Fruit fly (Drosophila melanogaster) whole organism, embryonic: ENCODE data around the gene CG17187.
A peak's percentile ranks its signal among the peaks of the same experiment; 100 is the strongest.

Experiments used
- CG10209 ChIP-seq: fragments of 200-800 bp; sonication (Bioruptor generic); optimal IDR thresholded peaks from 3 replicates; lab custom pipeline; 2017; ENCODE audit warnings: missing biosample characterization, mild to moderate bottlenecking, missing genetic modification characterization, missing genetic modification reagents
- CG1024 ChIP-seq: fragments of 200-800 bp; sonication (Bioruptor generic); IDR thresholded peaks from 2 replicates; pipeline ENCODE4 v1.3.6; 2022; ENCODE audit warnings: missing biosample characterization, missing genetic modification characterization
- CG11504 ChIP-seq: fragments of 200-800 bp; sonication (Bioruptor generic); optimal IDR thresholded peaks from 3 replicates; lab custom pipeline; 2019; ENCODE audit warnings: missing biosample characterization, mild to moderate bottlenecking, missing genetic modification characterization, moderate library complexity
- CG11560 ChIP-seq: fragments of 200-800 bp; sonication (Bioruptor generic); IDR thresholded peaks from 3 replicates; pipeline ENCODE4 v1.3.6; 2022; ENCODE audit warnings: missing biosample characterization, missing genetic modification characterization
- CG11696 ChIP-seq: fragments of 200-800 bp; sonication (Bioruptor generic); IDR thresholded peaks from 2 replicates; pipeline ENCODE4 v1.3.6; 2022; ENCODE audit warnings: missing biosample characterization, missing genetic modification characterization
- CG12236 ChIP-seq: fragments of 200-800 bp; sonication (Bioruptor generic); optimal IDR thresholded peaks from 2 replicates; lab custom pipeline; 2016; ENCODE audit warnings: missing biosample characterization, missing genetic modification characterization
- CG14667 ChIP-seq: fragments of 200-800 bp; sonication (Bioruptor generic); IDR thresholded peaks from 2 replicates; pipeline ENCODE4 v1.3.6; 2022; ENCODE audit warnings: missing biosample characterization, missing genetic modification characterization
- CG14965 ChIP-seq: fragments of 200-800 bp; sonication (Bioruptor generic); optimal IDR thresholded peaks from 2 replicates; lab custom pipeline; 2016; ENCODE audit warnings: missing biosample characterization, missing genetic modification characterization, borderline replicate concordance
- CG17359 ChIP-seq: fragments of 200-800 bp; sonication (Bioruptor generic); optimal IDR thresholded peaks from 3 replicates; lab custom pipeline; 2018; ENCODE audit warnings: missing biosample characterization, mild to moderate bottlenecking, missing genetic modification characterization, moderate library complexity
- CG17802 ChIP-seq: fragments of 200-800 bp; sonication (Bioruptor generic); optimal IDR thresholded peaks from 2 replicates; lab custom pipeline; 2018; ENCODE audit warnings: missing biosample characterization, mild to moderate bottlenecking, missing genetic modification characterization, moderate library complexity
- CG2129 ChIP-seq: fragments of 200-800 bp; sonication (Bioruptor generic); IDR thresholded peaks from 2 replicates; pipeline ENCODE4 v1.3.6; 2022; ENCODE audit warnings: missing biosample characterization, missing genetic modification characterization; ENCODE audit not compliant: partially characterized antibody
- CG34422 ChIP-seq: fragments of 200-800 bp; sonication (Bioruptor generic); IDR thresholded peaks from 3 replicates; pipeline ENCODE4 v1.3.6; 2022; ENCODE audit warnings: missing biosample characterization, missing genetic modification characterization
- CG3995 ChIP-seq: fragments of 200-800 bp; sonication (Bioruptor generic); optimal IDR thresholded peaks from 3 replicates; lab custom pipeline; 2016; ENCODE audit warnings: missing biosample characterization, missing genetic modification characterization
- CG4282 ChIP-seq: fragments of 200-800 bp; sonication (Bioruptor generic); optimal IDR thresholded peaks from 2 replicates; lab custom pipeline; 2016; ENCODE audit warnings: missing biosample characterization, missing genetic modification characterization
- CG4617 ChIP-seq: fragments of 200-800 bp; sonication (Bioruptor generic); optimal IDR thresholded peaks from 3 replicates; lab custom pipeline; 2016; ENCODE audit warnings: missing biosample characterization, missing genetic modification characterization, borderline replicate concordance
- CG5245 ChIP-seq: fragments of 200-800 bp; sonication (Bioruptor generic); optimal IDR thresholded peaks from 3 replicates; lab custom pipeline; 2016; ENCODE audit warnings: missing biosample characterization, missing genetic modification characterization
- CG6654 ChIP-seq: fragments of 200-800 bp; sonication (Bioruptor generic); optimal IDR thresholded peaks from 2 replicates; lab custom pipeline; 2017; ENCODE audit warnings: missing biosample characterization, mild to moderate bottlenecking, missing genetic modification characterization
- CG6813 ChIP-seq: fragments of 200-800 bp; sonication (Bioruptor generic); optimal IDR thresholded peaks from 2 replicates; lab custom pipeline; 2017; ENCODE audit warnings: missing biosample characterization, missing genetic modification characterization, mild to moderate bottlenecking, moderate library complexity, missing genetic modification reagents
- CG7556 ChIP-seq: fragments of 200-800 bp; sonication (Bioruptor generic); optimal IDR thresholded peaks from 2 replicates; lab custom pipeline; 2017; ENCODE audit warnings: missing biosample characterization, mild to moderate bottlenecking, missing genetic modification characterization
- CG8478 ChIP-seq: fragments of >200 bp; optimal IDR thresholded peaks from 2 replicates; lab custom pipeline; 2018
- CoRest ChIP-seq: fragments of 200-800 bp; sonication (Bioruptor generic); optimal IDR thresholded peaks from 3 replicates; lab custom pipeline; 2018; ENCODE audit warnings: missing biosample characterization, mild to moderate bottlenecking, missing genetic modification characterization, moderate library complexity
- Dp ChIP-seq: fragments of 200-800 bp; sonication (Bioruptor generic); optimal IDR thresholded peaks from 2 replicates; lab custom pipeline; 2018; ENCODE audit warnings: missing biosample characterization, mild to moderate bottlenecking, missing genetic modification characterization, moderate library complexity
- E2f2 ChIP-seq: fragments of 200-800 bp; sonication (Bioruptor generic); IDR thresholded peaks from 2 replicates; pipeline ENCODE4 v1.3.6; 2022; ENCODE audit warnings: missing biosample characterization, missing genetic modification characterization
- HLH3B ChIP-seq: fragments of 200-800 bp; sonication (Bioruptor generic); IDR thresholded peaks from 2 replicates; pipeline ENCODE4 v1.3.6; 2022; ENCODE audit warnings: missing biosample characterization, missing genetic modification characterization
- Hmr ChIP-seq: fragments of 200-800 bp; sonication (Bioruptor generic); optimal IDR thresholded peaks from 3 replicates; lab custom pipeline; 2017; ENCODE audit warnings: mild to moderate bottlenecking, missing biosample characterization, missing genetic modification reagents, missing genetic modification characterization
- MBD-R2 ChIP-seq: fragments of 200-800 bp; sonication (Bioruptor generic); IDR thresholded peaks from 2 replicates; pipeline ENCODE4 v1.3.6; 2022; ENCODE audit warnings: missing biosample characterization, missing genetic modification characterization
- MESR4 ChIP-seq: fragments of 200-800 bp; sonication (Bioruptor generic); optimal IDR thresholded peaks from 2 replicates; lab custom pipeline; 2018; ENCODE audit warnings: missing biosample characterization, mild to moderate bottlenecking, missing genetic modification characterization, moderate library complexity
- MTF-1 ChIP-seq: fragments of 200-800 bp; sonication (Bioruptor generic); optimal IDR thresholded peaks from 2 replicates; lab custom pipeline; 2018; ENCODE audit warnings: missing biosample characterization, mild to moderate bottlenecking, missing genetic modification characterization, borderline replicate concordance
- Mes4 ChIP-seq: fragments of 200-800 bp; sonication (Bioruptor generic); optimal IDR thresholded peaks from 2 replicates; lab custom pipeline; 2016; ENCODE audit warnings: missing biosample characterization, missing genetic modification characterization
- Xbp1 ChIP-seq: fragments of 200-800 bp; sonication (Bioruptor generic); optimal IDR thresholded peaks from 3 replicates; lab custom pipeline; 2016; ENCODE audit warnings: missing biosample characterization, mild to moderate bottlenecking, missing genetic modification characterization
- ara ChIP-seq: fragments of 200-800 bp; sonication (Bioruptor generic); IDR thresholded peaks from 2 replicates; pipeline ENCODE4 v1.3.6; 2022; ENCODE audit warnings: missing biosample characterization, missing genetic modification characterization
- chn ChIP-seq: fragments of 200-800 bp; sonication (Bioruptor generic); optimal IDR thresholded peaks from 2 replicates; lab custom pipeline; 2016; ENCODE audit warnings: missing biosample characterization, missing genetic modification characterization
- crp ChIP-seq, 2 experiments: fragments of 200-800 bp; sonication (Bioruptor generic); optimal IDR thresholded peaks; 2 replicates in 1 of 2; 3 replicates in 1 of 2; lab custom pipeline; 2017; ENCODE audit warnings: missing biosample characterization in 2 of 2, missing genetic modification characterization in 2 of 2, mild to moderate bottlenecking in 1 of 2, moderate library complexity in 1 of 2
- dimm ChIP-seq: fragments of 200-800 bp; sonication (Bioruptor generic); IDR thresholded peaks from 2 replicates; pipeline ENCODE4 v1.3.6; 2022; ENCODE audit warnings: missing biosample characterization, missing genetic modification characterization
- fd64A ChIP-seq: fragments of 200-800 bp; sonication (Bioruptor generic); optimal IDR thresholded peaks from 3 replicates; lab custom pipeline; 2018; ENCODE audit warnings: missing biosample characterization, mild to moderate bottlenecking, missing genetic modification characterization
- fu2 ChIP-seq: fragments of 200-800 bp; sonication (Bioruptor generic); optimal IDR thresholded peaks from 2 replicates; lab custom pipeline; 2016; ENCODE audit warnings: missing biosample characterization, missing genetic modification characterization
- gfzf ChIP-seq: fragments of 200-800 bp; sonication (Bioruptor generic); optimal IDR thresholded peaks from 2 replicates; lab custom pipeline; 2016; ENCODE audit warnings: missing biosample characterization, mild to moderate bottlenecking, missing genetic modification characterization, moderate library complexity
- h ChIP-seq: fragments of >200 bp; optimal IDR thresholded peaks from 2 replicates; lab custom pipeline; 2017
- prd ChIP-seq, 3 experiments: fragments of >200 bp in 2 of 3; fragments of 200-800 bp in 1 of 3; sonication (Bioruptor generic) in 1 of 3; optimal IDR thresholded peaks in 2 of 3; IDR thresholded peaks in 1 of 3; 2 replicates in 2 of 3; 3 replicates in 1 of 3; pipeline versions ENCODE4 v1.3.6 to Lab custom; 2017 to 2022; ENCODE audit warnings: missing biosample characterization in 1 of 3, missing genetic modification characterization in 1 of 3
- pzg ChIP-seq: fragments of 200-800 bp; sonication (Bioruptor generic); optimal IDR thresholded peaks from 3 replicates; lab custom pipeline; 2018; ENCODE audit warnings: missing biosample characterization, mild to moderate bottlenecking, missing genetic modification characterization, moderate library complexity
- schlank ChIP-seq: fragments of 200-800 bp; sonication (Bioruptor generic); optimal IDR thresholded peaks from 2 replicates; lab custom pipeline; 2018; ENCODE audit warnings: missing biosample characterization, mild to moderate bottlenecking, missing genetic modification characterization
- trem ChIP-seq: fragments of 200-800 bp; optimal IDR thresholded peaks from 3 replicates; lab custom pipeline; 2019; ENCODE audit warnings: missing biosample characterization, mild to moderate bottlenecking, missing genetic modification characterization, moderate library complexity

Gene CG17187

dm6 chr3R:11234918-11235371 lies 3.3 kb upstream of the CG17187 start, which contains the start of the genes Arfip and CG17721 (continued):
- TF ChIP-seq CG11696 (GFP tag; lab: Robert Waterston, UW): no peak
- peak; percentile 67 for TF ChIP-seq CG6654 (GFP tag; lab: Kevin White, UChicago)

- TF ChIP-seq CG8478 (lab: Kevin White, UChicago) (peak; percentile 68), CG11560 (tag; lab: Robert Waterston, UW) (0 out of 3 replicates have a peak, but pooled peaks have one; percentile 38), CG34422 (GFP tag; lab: Robert Waterston, UW) (peak; percentile 16; the same call in 1 of the 3 replicates), prd (optimal IDR thresholded peaks at IDR 0.05; lab: Kevin White, UChicago) (no peak), prd (GFP tag; IDR thresholded peaks at IDR 0.05; lab: Robert Waterston, UW) (0 out of 3 replicates have a peak, but pooled peaks have one; percentile 30), CG12236 (GFP tag; lab: Kevin White, UChicago) (no peak), ara (GFP tag; lab: Robert Waterston, UW) (no peak), h (lab: Kevin White, UChicago) (peak; percentile 16)
Observed at dm6 chr3R:11231037-11231436, 642 bp downstream of the CG17187 start.

- no peak for TF ChIP-seq CG10209
- TF ChIP-seq Xbp1 (GFP tag; lab: Kevin White, UChicago): no peak
- TF ChIP-seq chn (GFP tag; lab: Kevin White, UChicago): no peak
- no peak for TF ChIP-seq dimm (GFP tag; lab: Robert Waterston, UW)
- TF ChIP-seq CoRest: no peak
- peak; percentile 98 for TF ChIP-seq trem (tag; lab: Kevin White, UChicago)
- TF ChIP-seq CG5245: no peak
- no peak for TF ChIP-seq CG2129
- TF ChIP-seq CG17359 (tag; lab: Kevin White, UChicago): peak; percentile 91
- no peak for TF ChIP-seq CG14667
- no peak for TF ChIP-seq CG11696 (GFP tag; lab: Robert Waterston, UW)
- no peak for TF ChIP-seq CG17802
- no peak for TF ChIP-seq CG4282 (GFP tag; lab: Kevin White, UChicago)
- no peak for TF ChIP-seq HLH3B (GFP tag; lab: Robert Waterston, UW)
- peak; percentile 27 for TF ChIP-seq pzg
- peak; percentile 45 for TF ChIP-seq MESR4 (GFP tag; lab: Kevin White, UChicago)
- TF ChIP-seq CG11504 (tag; lab: Kevin White, UChicago): no peak
- peak; percentile 46 for TF ChIP-seq CG4617 (GFP tag; lab: Kevin White, UChicago)
- peak; percentile 39; the same call in 1 of the 2 replicates for TF ChIP-seq E2f2 (GFP tag; lab: Robert Waterston, UW)
- no peak for TF ChIP-seq Hmr (GFP tag; lab: Kevin White, UChicago)
- no peak for TF ChIP-seq fu2 (GFP tag; lab: Kevin White, UChicago)
- no peak for TF ChIP-seq CG14965 (GFP tag; lab: Kevin White, UChicago)
- TF ChIP-seq MBD-R2 (GFP tag; lab: Robert Waterston, UW): peak; percentile 78
- TF ChIP-seq CG7556 (GFP tag; lab: Kevin White, UChicago): no peak
- peak; percentile 63 for TF ChIP-seq gfzf (GFP tag; lab: Kevin White, UChicago)
- TF ChIP-seq CG34422 (GFP tag; lab: Robert Waterston, UW): 0 out of 3 replicates have a peak, but pooled peaks have one; percentile 1
- TF ChIP-seq crp (GFP tag; optimal IDR thresholded peaks at IDR 0.05; lab: Kevin White, UChicago): peak; percentile 23 to 84
- TF ChIP-seq schlank (tag; lab: Kevin White, UChicago): no peak
- no peak for TF ChIP-seq CG3995 (GFP tag; lab: Kevin White, UChicago)
- no peak for TF ChIP-seq CG1024 (GFP tag; lab: Robert Waterston, UW)
- peak; percentile 29 for TF ChIP-seq Dp
- no peak for TF ChIP-seq fd64A (GFP tag; lab: Kevin White, UChicago)
- no peak for TF ChIP-seq CG6813 (GFP tag; lab: Kevin White, UChicago)
- no peak for TF ChIP-seq Mes4 (GFP tag; lab: Kevin White, UChicago)
- TF ChIP-seq MTF-1 (GFP tag; lab: Kevin White, UChicago): no peak
Observed at dm6 chr3R:11230392-11230791, 1.3 kb downstream of the CG17187 start, which contains the start of gene GCC88. TSS of gene GCC88 (minus strand) at chr3R:11230600.
